Fruit fly (Drosophila melanogaster): ENCODE measurements around the gene SP1029.

- TF ChIP-seq CG1832 (GFP tag; optimal IDR thresholded peaks at IDR 0.05) (no peak), Ets65A (GFP tag) (no peak), abd-A (tag; optimal IDR thresholded peaks at IDR 0.05) (no peak), exex (tag; optimal IDR thresholded peaks at IDR 0.05) (no peak), luna (GFP tag; optimal IDR thresholded peaks at IDR 0.05) (no peak), CG13775 (GFP tag; optimal IDR thresholded peaks at IDR 0.05) (no peak), Oaz (GFP tag; IDR thresholded peaks at IDR 0.05) (no peak), CG14860 (GFP tag; IDR thresholded peaks at IDR 0.05; ENCODE audit: partially characterized antibody) (no peak), salm (tag; optimal IDR thresholded peaks at IDR 0.05) (no peak), jigr1 (GFP tag; IDR thresholded peaks at IDR 0.05) (no peak), vfl (GFP tag; optimal IDR thresholded peaks at IDR 0.05) (no peak), CG30403 (GFP tag; optimal IDR thresholded peaks at IDR 0.05) (no peak)
Observed at dm6 chr3R:29204033-29204432, 46.2 kb downstream of the SP1029 start, which contains the start of gene Cyt-c1L.
